Fruit fly (Drosophila melanogaster) whole organism, prepupa: Measurements from ENCODE around the gene CG32486.

Experiments used
- Blimp-1 ChIP-seq: fragments of 200-800 bp; sonication (Bioruptor generic); optimal IDR thresholded peaks from 3 replicates; lab custom pipeline; 2017; ENCODE audit warnings: missing biosample characterization, missing genetic modification characterization, mild to moderate bottlenecking, moderate library complexity, missing genetic modification reagents
- CG10669 ChIP-seq: fragments of 200-800 bp; sonication (Bioruptor generic); optimal IDR thresholded peaks from 3 replicates; lab custom pipeline; 2018; ENCODE audit warnings: missing biosample characterization, mild to moderate bottlenecking, missing genetic modification characterization, moderate library complexity
- CG11762 ChIP-seq: fragments of 200-800 bp; sonication (Bioruptor generic); optimal IDR thresholded peaks from 3 replicates; lab custom pipeline; 2016; ENCODE audit warnings: missing biosample characterization, missing genetic modification characterization; ENCODE audit not compliant: insufficient read depth
- CG4318 ChIP-seq: fragments of 200-800 bp; sonication (Bioruptor generic); optimal IDR thresholded peaks from 3 replicates; lab custom pipeline; 2017; ENCODE audit warnings: missing biosample characterization, mild to moderate bottlenecking, missing genetic modification characterization
- CG8319 ChIP-seq: fragments of 200-800 bp; sonication (Bioruptor generic); optimal IDR thresholded peaks from 3 replicates; lab custom pipeline; 2016; ENCODE audit warnings: missing biosample characterization, missing genetic modification characterization
- Eip75B ChIP-seq: fragments of 200-800 bp; sonication (Bioruptor generic); optimal IDR thresholded peaks from 3 replicates; lab custom pipeline; 2016; ENCODE audit warnings: missing biosample characterization, missing genetic modification characterization
- Eip93F ChIP-seq: fragments of 200-800 bp; sonication (Bioruptor generic); optimal IDR thresholded peaks from 2 replicates; lab custom pipeline; 2016; ENCODE audit warnings: missing biosample characterization, mild to moderate bottlenecking, missing genetic modification characterization
- Ets21C ChIP-seq: fragments of 200-800 bp; sonication (Bioruptor generic); optimal IDR thresholded peaks from 3 replicates; lab custom pipeline; 2016; ENCODE audit warnings: missing biosample characterization, missing genetic modification characterization
- Gug ChIP-seq: fragments of 200-800 bp; sonication (Bioruptor generic); IDR thresholded peaks from 2 replicates; pipeline ENCODE4 v1.3.6; 2022; ENCODE audit warnings: missing biosample characterization, missing genetic modification characterization
- dsx ChIP-seq: fragments of 200-800 bp; optimal IDR thresholded peaks from 3 replicates; lab custom pipeline; 2019; ENCODE audit warnings: missing biosample characterization, mild to moderate bottlenecking, missing genetic modification characterization, moderate library complexity; ENCODE audit not compliant: poor library complexity, severe bottlenecking
- svp ChIP-seq: fragments of 200-800 bp; sonication (Bioruptor generic); peaks from one replicate; lab custom pipeline; 2016; ENCODE audit warnings: missing biosample characterization, missing genetic modification characterization

dm6 chr3L:3017156-3017555 is 53.5 kb downstream of the CG32486 start, which contains the start of gene CG32487:
- TF ChIP-seq CG8319 (GFP tag; lab: Kevin White, UChicago) (no peak), Gug (no peak), CG10669 (GFP tag; lab: Kevin White, UChicago) (no peak), Eip93F (GFP tag; lab: Kevin White, UChicago) (no peak), dsx (GFP tag; lab: Kevin White, UChicago) (no peak), Eip75B (no peak), Blimp-1 (no peak), CG4318 (GFP tag; lab: Kevin White, UChicago) (no peak), CG11762 (no peak), Ets21C (no peak), svp (GFP tag; lab: Kevin White, UChicago) (no peak)
